Worm (Caenorhabditis elegans): ENCODE data around the gene aexr-2.

DNA sequence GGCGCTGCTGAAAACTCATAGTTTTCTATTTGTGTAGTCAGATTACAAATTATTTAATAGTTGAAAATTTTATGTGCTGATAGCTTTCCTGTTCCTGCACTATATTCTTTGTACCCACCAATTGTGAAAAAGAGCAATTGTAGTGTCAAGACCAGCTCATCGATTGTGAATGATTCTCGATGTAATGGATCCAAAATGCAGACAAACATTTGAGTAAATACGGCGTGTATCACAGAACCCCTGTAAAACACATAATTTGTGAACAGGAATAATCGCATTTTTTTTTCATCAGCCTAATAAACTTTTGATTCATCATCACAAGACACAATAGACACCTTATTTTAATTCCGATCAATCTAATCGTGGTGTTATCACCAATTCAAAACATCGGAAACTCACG is 30.9 kb upstream of the aexr-2 start:
- TF ChIP-seq ztf-29 (GFP tag; IDR thresholded peaks at IDR 0.05): no peak
- TF ChIP-seq cog-1 (tag; optimal IDR thresholded peaks at IDR 0.05): no peak
